Fruit fly (Drosophila melanogaster) whole organism: ENCODE measurements around the gene CG8915.

Experiments used
- CG8478 ChIP-seq: fragments of >200 bp; optimal IDR thresholded peaks from 2 replicates; lab custom pipeline; 2018; ENCODE audit warnings: inconsistent platforms
- Dll ChIP-seq: fragments of >200 bp; optimal IDR thresholded peaks from 2 replicates; lab custom pipeline; 2017
- EcR ChIP-seq, 2 experiments: fragments of >200 bp; optimal IDR thresholded peaks; 2 replicates each; lab custom pipeline; 2017; ENCODE audit warnings: missing biosample characterization in 2 of 2, missing genetic modification characterization in 2 of 2, missing genetic modification reagents in 2 of 2
- pan ChIP-seq: fragments of >200 bp; optimal IDR thresholded peaks from 2 replicates; lab custom pipeline; 2017
- psq ChIP-seq: fragments of >200 bp; optimal IDR thresholded peaks from 2 replicates; lab custom pipeline; 2017
- usp ChIP-seq: fragments of >200 bp; optimal IDR thresholded peaks from 2 replicates; lab custom pipeline; 2017; ENCODE audit warnings: missing biosample characterization, missing genetic modification characterization, mixed read lengths

CG8915 gene

dm6 chrX:17274798-17275197 is 30.0 kb upstream of the CG8915 start:
- TF ChIP-seq psq (lab: Kevin White, UChicago) = no peak
- no peak for TF ChIP-seq usp
- no peak for TF ChIP-seq pan (lab: Kevin White, UChicago)
- TF ChIP-seq EcR (GFP tag; optimal IDR thresholded peaks at IDR 0.05; lab: Kevin White, UChicago) = no peak
- TF ChIP-seq CG8478 (lab: Kevin White, UChicago) = no peak
- TF ChIP-seq Dll (lab: Kevin White, UChicago) = no peak

dm6 chrX:17265402-17266028 is 20.7 kb upstream of the CG8915 start:
- TF ChIP-seq CG8478 (lab: Kevin White, UChicago) (no peak), pan (lab: Kevin White, UChicago) (no peak), usp (no peak), Dll (lab: Kevin White, UChicago) (no peak), EcR (GFP tag; optimal IDR thresholded peaks at IDR 0.05; lab: Kevin White, UChicago) (no peak)

dm6 chrX:17262049-17262448 is 17.2 kb upstream of the CG8915 start:
- TF ChIP-seq CG8478 (lab: Kevin White, UChicago) (no peak), usp (no peak), Dll (lab: Kevin White, UChicago) (no peak), EcR (GFP tag; optimal IDR thresholded peaks at IDR 0.05; lab: Kevin White, UChicago) (no peak), psq (lab: Kevin White, UChicago) (no peak), pan (lab: Kevin White, UChicago) (no peak)

- TF ChIP-seq usp (no peak), CG8478 (lab: Kevin White, UChicago) (no peak), psq (lab: Kevin White, UChicago) (no peak), pan (lab: Kevin White, UChicago) (no peak), Dll (lab: Kevin White, UChicago) (no peak), EcR (GFP tag; optimal IDR thresholded peaks at IDR 0.05; lab: Kevin White, UChicago) (no peak)
These were observed 10.9 kb upstream of the CG8915 start for dm6 chrX:17255677-17256076.

dm6 chrX:17254094-17254493 is 9.3 kb upstream of the CG8915 start:
- no peak for TF ChIP-seq CG8478 (lab: Kevin White, UChicago)
- TF ChIP-seq Dll (lab: Kevin White, UChicago) = no peak
- TF ChIP-seq pan (lab: Kevin White, UChicago) = no peak
- no peak for TF ChIP-seq psq (lab: Kevin White, UChicago)
- no peak for TF ChIP-seq usp
- TF ChIP-seq EcR (GFP tag; optimal IDR thresholded peaks at IDR 0.05; lab: Kevin White, UChicago) = no peak

- no peak for TF ChIP-seq EcR (GFP tag; optimal IDR thresholded peaks at IDR 0.05; lab: Kevin White, UChicago)
- TF ChIP-seq psq (lab: Kevin White, UChicago) = no peak
These were observed 4.5 kb upstream of the CG8915 start, which contains the start of gene CG8675 for dm6 chrX:17249326-17249725. Gene CG8675, minus strand, starts transcription at chrX:17249502.

- TF ChIP-seq EcR (GFP tag; optimal IDR thresholded peaks at IDR 0.05; lab: Kevin White, UChicago) (no peak), Dll (lab: Kevin White, UChicago) (no peak), pan (lab: Kevin White, UChicago) (no peak), psq (lab: Kevin White, UChicago) (no peak), usp (no peak), CG8478 (lab: Kevin White, UChicago) (no peak)
These were observed 2.1 kb upstream of the CG8915 start, which contains the start of gene CG42854 for dm6 chrX:17246916-17247315. Gene CG42854, minus strand, starts transcription at chrX:17247016.

dm6 chrX:17237421-17237820 is 7.4 kb downstream of the CG8915 start:
- TF ChIP-seq pan (lab: Kevin White, UChicago) = no peak
- TF ChIP-seq usp = no peak
- no peak for TF ChIP-seq psq (lab: Kevin White, UChicago)
- no peak for TF ChIP-seq CG8478 (lab: Kevin White, UChicago)
- TF ChIP-seq EcR (GFP tag; optimal IDR thresholded peaks at IDR 0.05; lab: Kevin White, UChicago) = no peak
- no peak for TF ChIP-seq Dll (lab: Kevin White, UChicago)

- no peak for TF ChIP-seq pan (lab: Kevin White, UChicago)
- no peak for TF ChIP-seq CG8478 (lab: Kevin White, UChicago)
- no peak for TF ChIP-seq Dll (lab: Kevin White, UChicago)
- no peak for TF ChIP-seq EcR (GFP tag; optimal IDR thresholded peaks at IDR 0.05; lab: Kevin White, UChicago)
- no peak for TF ChIP-seq usp
- TF ChIP-seq psq (lab: Kevin White, UChicago) = no peak
These were observed 8.3 kb downstream of the CG8915 start for dm6 chrX:17236468-17236867.

dm6 chrX:17232642-17233041 is 12.2 kb downstream of the CG8915 start, which contains the start of gene f:
Gene f, plus strand, starts transcription at chrX:17232942.
- no peak for TF ChIP-seq EcR (GFP tag; optimal IDR thresholded peaks at IDR 0.05; lab: Kevin White, UChicago)
- no peak for TF ChIP-seq psq (lab: Kevin White, UChicago)
- TF ChIP-seq CG8478 (lab: Kevin White, UChicago) = no peak
- no peak for TF ChIP-seq pan (lab: Kevin White, UChicago)
- TF ChIP-seq usp = no peak
- no peak for TF ChIP-seq Dll (lab: Kevin White, UChicago)

dm6 chrX:17230944-17231343 is 13.9 kb downstream of the CG8915 start, which contains the start of gene CG10597:
Gene CG10597, minus strand, starts transcription at chrX:17231044.
- TF ChIP-seq CG8478 (lab: Kevin White, UChicago) (no peak), pan (lab: Kevin White, UChicago) (no peak), psq (lab: Kevin White, UChicago) (no peak), Dll (lab: Kevin White, UChicago) (no peak), EcR (GFP tag; optimal IDR thresholded peaks at IDR 0.05; lab: Kevin White, UChicago) (no peak), usp (no peak)
